Worm (Caenorhabditis elegans) whole organism, L2 larva: Measurements from ENCODE around the gene zig-10.
A peak's percentile ranks its signal among the peaks of the same experiment; 100 is the strongest.

Experiments
- C34F6.9 ChIP-seq: fragments of 150-350 bp; optimal IDR thresholded peaks from 2 replicates; lab custom pipeline; 2014; ENCODE audit warnings: missing biosample characterization, missing genetic modification characterization
- F13H6.1 ChIP-seq: sonication (generic microtip); optimal IDR thresholded peaks from 2 replicates; lab custom pipeline; 2016; ENCODE audit warnings: missing genetic modification characterization, missing compliant biosample characterization
- R02D3.7 ChIP-seq: fragments of 150-350 bp; optimal IDR thresholded peaks from 2 replicates; lab custom pipeline; 2014; ENCODE audit warnings: missing biosample characterization, missing genetic modification characterization
- Y55F3AM.14 ChIP-seq: fragments of 200-800 bp; sonication (Bioruptor generic); optimal IDR thresholded peaks from 2 replicates; lab custom pipeline; 2018; ENCODE audit warnings: mild to moderate bottlenecking, missing genetic modification characterization, missing compliant biosample characterization
- ZK546.5 ChIP-seq: sonication (generic microtip); optimal IDR thresholded peaks from 2 replicates; lab custom pipeline; 2017; ENCODE audit warnings: missing biosample characterization, missing genetic modification characterization
- alr-1 ChIP-seq: fragments of 150-350 bp; optimal IDR thresholded peaks from 2 replicates; lab custom pipeline; 2014; ENCODE audit warnings: missing biosample characterization, missing genetic modification characterization
- aly-2 ChIP-seq: fragments of 150-350 bp; optimal IDR thresholded peaks from 2 replicates; lab custom pipeline; 2014; ENCODE audit warnings: missing biosample characterization, missing genetic modification characterization
- ama-1 ChIP-seq: fragments of 150-350 bp; optimal IDR thresholded peaks from 2 replicates; lab custom pipeline; 2018; ENCODE audit warnings: inconsistent platforms
- blmp-1 ChIP-seq: sonication (generic microtip); optimal IDR thresholded peaks from 2 replicates; lab custom pipeline; 2017; ENCODE audit warnings: missing genetic modification characterization, mild to moderate bottlenecking, missing compliant biosample characterization, antibody characterized with exemption, moderate library complexity; ENCODE audit not compliant: insufficient read depth
- ceh-16 ChIP-seq: fragments of 150-350 bp; optimal IDR thresholded peaks from 2 replicates; lab custom pipeline; 2014; ENCODE audit warnings: missing biosample characterization, missing genetic modification characterization
- ceh-82 ChIP-seq: fragments of 150-350 bp; optimal IDR thresholded peaks from 2 replicates; lab custom pipeline; 2014; ENCODE audit warnings: missing biosample characterization, missing genetic modification characterization
- crh-2 ChIP-seq: sonication (generic microtip); optimal IDR thresholded peaks from 2 replicates; lab custom pipeline; 2017; ENCODE audit warnings: missing biosample characterization, missing genetic modification characterization
- dmd-4 ChIP-seq: sonication (generic microtip); optimal IDR thresholded peaks from 2 replicates; lab custom pipeline; 2017; ENCODE audit warnings: missing biosample characterization, missing genetic modification characterization
- egl-27 ChIP-seq: sonication (generic microtip); optimal IDR thresholded peaks from 3 replicates; lab custom pipeline; 2017; ENCODE audit warnings: missing biosample characterization, missing genetic modification reagents, missing genetic modification characterization
- elt-1 ChIP-seq: fragments of 150-350 bp; optimal IDR thresholded peaks from 2 replicates; lab custom pipeline; 2014; ENCODE audit warnings: missing biosample characterization, missing genetic modification characterization
- elt-3 ChIP-seq: sonication (generic microtip); optimal IDR thresholded peaks from 2 replicates; lab custom pipeline; 2017; ENCODE audit warnings: missing biosample characterization, missing genetic modification characterization
- fos-1 ChIP-seq: fragments of 150-350 bp; optimal IDR thresholded peaks from 2 replicates; lab custom pipeline; 2014; ENCODE audit warnings: missing biosample characterization, missing genetic modification characterization
- gmeb-1 ChIP-seq: fragments of 150-350 bp; optimal IDR thresholded peaks from 2 replicates; lab custom pipeline; 2014; ENCODE audit warnings: missing biosample characterization, missing genetic modification characterization
- lin-11 ChIP-seq: fragments of 150-350 bp; sonication (generic microtip); optimal IDR thresholded peaks from 2 replicates; lab custom pipeline; 2014; ENCODE audit warnings: missing biosample characterization, missing genetic modification characterization, inconsistent platforms, mixed read lengths
- lin-13 ChIP-seq: fragments of 150-350 bp; optimal IDR thresholded peaks from 2 replicates; lab custom pipeline; 2014; ENCODE audit warnings: missing biosample characterization, missing genetic modification reagents, missing genetic modification characterization
- lin-39 ChIP-seq: fragments of 150-350 bp; optimal IDR thresholded peaks from 2 replicates; lab custom pipeline; 2014; ENCODE audit warnings: missing biosample characterization, missing genetic modification reagents, missing genetic modification characterization
- lsy-2 ChIP-seq, 2 experiments: fragments of 150-350 bp in 1 of 2; sonication (generic microtip) in 1 of 2; optimal IDR thresholded peaks; 2 replicates each; lab custom pipeline; 2014 to 2017; ENCODE audit warnings: missing biosample characterization in 2 of 2, missing genetic modification characterization in 2 of 2
- mab-5 ChIP-seq: fragments of 150-350 bp; optimal IDR thresholded peaks from 2 replicates; lab custom pipeline; 2014; ENCODE audit warnings: missing biosample characterization, missing genetic modification characterization
- mbf-1 ChIP-seq: sonication (generic microtip); optimal IDR thresholded peaks from 2 replicates; lab custom pipeline; 2017; ENCODE audit warnings: missing biosample characterization, missing genetic modification characterization
- mdl-1 ChIP-seq, 2 experiments: fragments of 150-350 bp in 1 of 2; sonication (generic microtip) in 1 of 2; optimal IDR thresholded peaks; 2 replicates each; lab custom pipeline; 2017; ENCODE audit warnings: missing biosample characterization in 2 of 2, missing genetic modification characterization in 2 of 2
- nhr-10 ChIP-seq: sonication (generic microtip); optimal IDR thresholded peaks from 2 replicates; lab custom pipeline; 2017; ENCODE audit warnings: missing biosample characterization, missing genetic modification characterization
- nhr-11 ChIP-seq: fragments of 150-350 bp; optimal IDR thresholded peaks from 2 replicates; lab custom pipeline; 2014; ENCODE audit warnings: missing biosample characterization, missing genetic modification characterization
- nhr-12 ChIP-seq: fragments of 150-350 bp; optimal IDR thresholded peaks from 2 replicates; lab custom pipeline; 2014; ENCODE audit warnings: missing biosample characterization, missing genetic modification characterization
- nhr-129 ChIP-seq: fragments of 150-350 bp; optimal IDR thresholded peaks from 2 replicates; lab custom pipeline; 2014; ENCODE audit warnings: missing biosample characterization, missing genetic modification characterization
- nhr-21 ChIP-seq: fragments of 150-350 bp; optimal IDR thresholded peaks from 2 replicates; lab custom pipeline; 2014; ENCODE audit warnings: missing biosample characterization, missing genetic modification characterization
- nhr-23 ChIP-seq: fragments of 150-350 bp; optimal IDR thresholded peaks from 2 replicates; lab custom pipeline; 2014; ENCODE audit warnings: missing biosample characterization, missing genetic modification reagents, missing genetic modification characterization
- nhr-237 ChIP-seq: fragments of 150-350 bp; optimal IDR thresholded peaks from 2 replicates; lab custom pipeline; 2014; ENCODE audit warnings: missing biosample characterization, missing genetic modification characterization
- nhr-25 ChIP-seq: fragments of 150-350 bp; sonication (generic microtip); optimal IDR thresholded peaks from 3 replicates; lab custom pipeline; 2014; ENCODE audit warnings: missing biosample characterization, missing genetic modification characterization
- nhr-6 ChIP-seq: fragments of 150-350 bp; optimal IDR thresholded peaks from 2 replicates; lab custom pipeline; 2014; ENCODE audit warnings: missing biosample characterization, missing genetic modification characterization
- nhr-77 ChIP-seq: fragments of 150-350 bp; optimal IDR thresholded peaks from 2 replicates; lab custom pipeline; 2014; ENCODE audit warnings: missing biosample characterization, missing genetic modification characterization
- peb-1 ChIP-seq: fragments of 150-350 bp; optimal IDR thresholded peaks from 2 replicates; lab custom pipeline; 2014; ENCODE audit warnings: missing biosample characterization, missing genetic modification characterization
- sem-4 ChIP-seq: fragments of 150-350 bp; optimal IDR thresholded peaks from 2 replicates; lab custom pipeline; 2014; ENCODE audit warnings: missing biosample characterization, missing genetic modification reagents, missing genetic modification characterization
- skn-1 ChIP-seq: sonication (generic microtip); optimal IDR thresholded peaks from 2 replicates; lab custom pipeline; 2017; ENCODE audit warnings: missing biosample characterization, missing genetic modification characterization
- sma-3 ChIP-seq: sonication (generic microtip); optimal IDR thresholded peaks from 2 replicates; lab custom pipeline; 2016; ENCODE audit warnings: missing genetic modification reagents, missing genetic modification characterization, missing compliant biosample characterization
- sma-9 ChIP-seq, 2 experiments: fragments of 150-350 bp in 1 of 2; sonication (generic microtip) in 1 of 2; optimal IDR thresholded peaks; 2 replicates each; lab custom pipeline; 2014 to 2016; ENCODE audit warnings: missing genetic modification characterization in 2 of 2, mild to moderate bottlenecking in 1 of 2, missing biosample characterization in 1 of 2, missing compliant biosample characterization in 1 of 2, missing genetic modification reagents in 1 of 2, moderate library complexity in 1 of 2
- snpc-4 ChIP-seq: fragments of 150-350 bp; optimal IDR thresholded peaks from 2 replicates; lab custom pipeline; 2014; ENCODE audit warnings: missing biosample characterization, missing genetic modification characterization
- unc-39 ChIP-seq: fragments of 150-350 bp; optimal IDR thresholded peaks from 2 replicates; lab custom pipeline; 2014; ENCODE audit warnings: missing biosample characterization, missing genetic modification characterization
- unc-55 ChIP-seq: fragments of 150-350 bp; sonication (generic microtip); optimal IDR thresholded peaks from 3 replicates; lab custom pipeline; 2014; ENCODE audit warnings: missing biosample characterization, missing genetic modification reagents, missing genetic modification characterization
- unc-62 ChIP-seq: fragments of 150-350 bp; optimal IDR thresholded peaks from 2 replicates; lab custom pipeline; 2014; ENCODE audit warnings: missing biosample characterization, missing genetic modification reagents, missing genetic modification characterization
- zag-1 ChIP-seq: fragments of 150-350 bp; optimal IDR thresholded peaks from 2 replicates; lab custom pipeline; 2014; ENCODE audit warnings: missing biosample characterization, missing genetic modification characterization
- ztf-1 ChIP-seq: fragments of 200-800 bp; sonication (Bioruptor generic); conservative IDR thresholded peaks from 2 replicates; pipeline ENCODE4 v1.3.6; 2022; ENCODE audit warnings: missing genetic modification characterization, missing compliant biosample characterization
- ztf-11 ChIP-seq: sonication (generic microtip); optimal IDR thresholded peaks from 2 replicates; lab custom pipeline; 2017; ENCODE audit warnings: missing biosample characterization, missing genetic modification characterization
- ztf-4 ChIP-seq: fragments of 150-350 bp; optimal IDR thresholded peaks from 2 replicates; lab custom pipeline; 2014; ENCODE audit warnings: missing biosample characterization, missing genetic modification characterization

Gene zig-10

ce11 chrII:6379038-6379563, 19.4 kb upstream of the zig-10 start:
- TF ChIP-seq dmd-4: no peak
- TF ChIP-seq sma-9 (GFP tag; optimal IDR thresholded peaks at IDR 0.05; lab: Kevin White, UChicago): peak; percentile 35
- no peak for TF ChIP-seq sma-9 (tag; optimal IDR thresholded peaks at IDR 0.05; lab: Kevin White, UChicago)
- peak; percentile 10 for TF ChIP-seq sma-3
- no peak for TF ChIP-seq nhr-129 (tag; lab: Kevin White, UChicago)
- TF ChIP-seq ama-1 (lab: Kevin White, UChicago): no peak
- TF ChIP-seq mdl-1 (tag; optimal IDR thresholded peaks at IDR 0.05; lab: Kevin White, UChicago): no peak
- TF ChIP-seq fos-1 (tag; lab: Kevin White, UChicago): peak; percentile 44
- TF ChIP-seq nhr-21 (tag; lab: Kevin White, UChicago): peak; percentile 69
- TF ChIP-seq, all 48 proteins: peak for 4

ce11 chrII:6380866-6381265, 17.6 kb upstream of the zig-10 start, which contains the start of gene F58F12.12:
Gene F58F12.12, plus strand, starts transcription at chrII:6381166.
- TF ChIP-seq skn-1 (tag; lab: Kevin White, UChicago) (no peak), fos-1 (tag; lab: Kevin White, UChicago) (peak; percentile 3)
- TF ChIP-seq, all 48 proteins: peak for 1

- TF ChIP-seq nhr-25: no peak
- TF ChIP-seq mab-5 (tag; lab: Kevin White, UChicago): no peak
- TF ChIP-seq elt-1: no peak
- no peak for TF ChIP-seq nhr-77 (tag; lab: Kevin White, UChicago)
- no peak for TF ChIP-seq Y55F3AM.14 (GFP tag; lab: Kevin White, UChicago)
- TF ChIP-seq nhr-21 (tag; lab: Kevin White, UChicago): peak; percentile 16
- TF ChIP-seq F13H6.1: no peak
- TF ChIP-seq zag-1 (tag; lab: Kevin White, UChicago): no peak
- peak; percentile 39 to 78 for TF ChIP-seq lsy-2 (tag; optimal IDR thresholded peaks at IDR 0.05; lab: Kevin White, UChicago)
- no peak for TF ChIP-seq alr-1 (tag; lab: Kevin White, UChicago)
- no peak for TF ChIP-seq nhr-23 (tag; lab: Kevin White, UChicago)
- TF ChIP-seq sma-9 (GFP tag; optimal IDR thresholded peaks at IDR 0.05; lab: Kevin White, UChicago): peak; percentile 41
- no peak for TF ChIP-seq sma-9 (tag; optimal IDR thresholded peaks at IDR 0.05; lab: Kevin White, UChicago)
- peak; percentile 66 for TF ChIP-seq gmeb-1 (tag; lab: Kevin White, UChicago)
- no peak for TF ChIP-seq ceh-16
- peak; percentile 38 for TF ChIP-seq sem-4
- TF ChIP-seq dmd-4: no peak
- no peak for TF ChIP-seq lin-11 (tag; lab: Kevin White, UChicago)
- no peak for TF ChIP-seq ztf-11
- TF ChIP-seq nhr-6 (tag; lab: Kevin White, UChicago): no peak
- TF ChIP-seq nhr-129 (tag; lab: Kevin White, UChicago): peak; percentile 61
- no peak for TF ChIP-seq nhr-237 (tag; lab: Kevin White, UChicago)
- no peak for TF ChIP-seq nhr-12 (tag; lab: Kevin White, UChicago)
- TF ChIP-seq peb-1 (tag; lab: Kevin White, UChicago): no peak
- TF ChIP-seq snpc-4 (tag; lab: Kevin White, UChicago): peak; percentile 28
- TF ChIP-seq skn-1 (tag; lab: Kevin White, UChicago): no peak
- peak; percentile 18 for TF ChIP-seq sma-3
- TF ChIP-seq fos-1 (tag; lab: Kevin White, UChicago): peak; percentile 67
- TF ChIP-seq ztf-4: no peak
- TF ChIP-seq ceh-82 (tag; lab: Kevin White, UChicago): no peak
- TF ChIP-seq lin-39: no peak
- no peak for TF ChIP-seq blmp-1 (tag; lab: Kevin White, UChicago)
- TF ChIP-seq lin-13 (GFP tag; lab: Kevin White, UChicago): peak; percentile 61
- no peak for TF ChIP-seq unc-39 (tag; lab: Kevin White, UChicago)
- no peak for TF ChIP-seq unc-62 (GFP tag; lab: Kevin White, UChicago)
- no peak for TF ChIP-seq ZK546.5 (tag; lab: Kevin White, UChicago)
- no peak for TF ChIP-seq nhr-10 (tag; lab: Kevin White, UChicago)
- no peak for TF ChIP-seq ama-1 (lab: Kevin White, UChicago)
- TF ChIP-seq R02D3.7 (tag; lab: Kevin White, UChicago): no peak
- TF ChIP-seq C34F6.9: peak; percentile 81
- peak; percentile 24 for TF ChIP-seq crh-2 (tag; lab: Kevin White, UChicago)
- TF ChIP-seq ztf-1 (GFP tag; lab: Robert Waterston, UW): no peak
- no peak for TF ChIP-seq mdl-1 (tag; optimal IDR thresholded peaks at IDR 0.05; lab: Kevin White, UChicago)
- no peak for TF ChIP-seq unc-55 (GFP tag; lab: Kevin White, UChicago)
- TF ChIP-seq nhr-11 (tag; lab: Kevin White, UChicago): no peak
- TF ChIP-seq aly-2 (tag; lab: Kevin White, UChicago): no peak
- no peak for TF ChIP-seq egl-27 (tag; lab: Kevin White, UChicago)
- TF ChIP-seq mbf-1 (tag; lab: Kevin White, UChicago): no peak
- TF ChIP-seq elt-3: no peak
Observed at ce11 chrII:6383183-6383695, 15.3 kb upstream of the zig-10 start, which contains the start of gene F58F12.1. Gene F58F12.1, plus strand, starts transcription at chrII:6383645.
